Worm (Caenorhabditis elegans): ENCODE data around the gene R02D5.24.

DNA sequence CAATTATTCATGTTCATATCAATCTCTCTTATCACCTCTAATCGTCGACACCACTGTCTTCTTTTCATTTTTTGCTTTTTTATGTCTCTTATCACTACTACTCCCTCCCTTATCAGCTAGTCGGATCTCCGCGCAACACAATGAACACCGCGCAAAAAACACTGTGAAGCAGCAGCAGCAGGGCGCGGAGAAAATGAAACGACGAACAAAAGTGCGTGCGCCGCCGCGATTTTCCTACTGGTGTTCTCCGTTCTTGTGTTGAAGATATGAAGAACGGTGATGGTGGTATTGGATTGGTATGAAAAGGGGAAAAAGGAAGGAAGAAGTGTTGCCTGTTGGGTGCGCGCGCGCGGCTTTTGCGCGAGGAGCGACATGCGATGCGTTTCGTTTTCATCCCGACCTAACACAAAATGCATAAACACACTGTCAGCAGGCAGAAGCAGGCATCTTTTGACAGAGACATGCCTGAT, 4.6 kb downstream of the R02D5.24 start:
- TF ChIP-seq flt-1 (GFP tag; IDR thresholded peaks at IDR 0.05), result no peak
- TF ChIP-seq med-1 (GFP tag; optimal IDR thresholded peaks at IDR 0.05; ENCODE audit: insufficient read depth), result no peak
- TF ChIP-seq ztf-23 (GFP tag; IDR thresholded peaks at IDR 0.05), result 0 out of 2 replicates have a peak, but pooled peaks have one; percentile 55
- peak; percentile 60; the same call in 1 of the 2 replicates for TF ChIP-seq ztf-29 (GFP tag; IDR thresholded peaks at IDR 0.05)
- TF ChIP-seq ref-1 (GFP tag; conservative IDR thresholded peaks at IDR 0.05), result no peak
- no peak for TF ChIP-seq tab-1 (GFP tag; IDR thresholded peaks at IDR 0.05)

Data from whole organism, midembryonic.